Worm (Caenorhabditis elegans) whole organism, mixed stage, embryonic: ENCODE measurements around the gene T01G5.8.

Source experiments
- M03D4.4 ChIP-seq: sonication (generic microtip); optimal IDR thresholded peaks from 2 replicates; lab custom pipeline; 2017; ENCODE audit warnings: mild to moderate bottlenecking, missing genetic modification characterization, missing compliant biosample characterization
- bed-3 ChIP-seq: fragments of 200-800 bp; sonication (Bioruptor generic); optimal IDR thresholded peaks from 3 replicates; lab custom pipeline; 2018; ENCODE audit warnings: mild to moderate bottlenecking, missing genetic modification characterization, moderate library complexity, missing compliant biosample characterization
- blmp-1 ChIP-seq: fragments of 150-350 bp; optimal IDR thresholded peaks from 2 replicates; lab custom pipeline; 2014; ENCODE audit warnings: missing biosample characterization, missing genetic modification characterization
- ceh-39 ChIP-seq: fragments of 150-350 bp; optimal IDR thresholded peaks from 2 replicates; lab custom pipeline; 2014; ENCODE audit warnings: missing biosample characterization, missing genetic modification characterization
- ceh-43 ChIP-seq: fragments of 200-800 bp; sonication (Bioruptor generic); optimal IDR thresholded peaks from 2 replicates; lab custom pipeline; 2018; ENCODE audit warnings: mild to moderate bottlenecking, missing genetic modification characterization, moderate library complexity, missing compliant biosample characterization
- ceh-83 ChIP-seq: fragments of 200-800 bp; sonication (Bioruptor generic); optimal IDR thresholded peaks from 2 replicates; lab custom pipeline; 2018; ENCODE audit warnings: mild to moderate bottlenecking, missing genetic modification characterization, missing compliant biosample characterization
- ces-1 ChIP-seq: fragments of 150-350 bp; optimal IDR thresholded peaks from 2 replicates; lab custom pipeline; 2014; ENCODE audit warnings: missing biosample characterization, missing genetic modification reagents, missing genetic modification characterization
- cnd-1 ChIP-seq: fragments of 200-800 bp; sonication (Bioruptor generic); optimal IDR thresholded peaks from 2 replicates; lab custom pipeline; 2018; ENCODE audit warnings: mild to moderate bottlenecking, missing genetic modification characterization, missing compliant biosample characterization
- drap-1 ChIP-seq: fragments of 200-800 bp; sonication (Bioruptor generic); optimal IDR thresholded peaks from 3 replicates; lab custom pipeline; 2018; ENCODE audit warnings: mild to moderate bottlenecking, missing genetic modification characterization, missing compliant biosample characterization
- elt-1 ChIP-seq: sonication (generic microtip); optimal IDR thresholded peaks from 2 replicates; lab custom pipeline; 2017; ENCODE audit warnings: missing genetic modification characterization, mild to moderate bottlenecking, missing compliant biosample characterization, antibody characterized with exemption, moderate library complexity, borderline replicate concordance; ENCODE audit not compliant: insufficient read depth
- elt-3 ChIP-seq: fragments of 150-350 bp; optimal IDR thresholded peaks from 2 replicates; lab custom pipeline; 2014; ENCODE audit warnings: missing biosample characterization, missing genetic modification characterization
- flh-1 ChIP-seq: fragments of 200-800 bp; sonication (Bioruptor generic); optimal IDR thresholded peaks from 2 replicates; lab custom pipeline; 2018; ENCODE audit warnings: mild to moderate bottlenecking, missing genetic modification characterization, moderate library complexity, missing compliant biosample characterization
- ham-2 ChIP-seq: fragments of 200-800 bp; sonication (Bioruptor generic); optimal IDR thresholded peaks from 2 replicates; lab custom pipeline; 2018; ENCODE audit warnings: mild to moderate bottlenecking, missing genetic modification characterization, missing compliant biosample characterization
- hlh-1 ChIP-seq: fragments of 150-350 bp; optimal IDR thresholded peaks from 2 replicates; lab custom pipeline; 2014; ENCODE audit warnings: missing biosample characterization, missing genetic modification reagents, missing genetic modification characterization
- lin-13 ChIP-seq: fragments of 150-350 bp; optimal IDR thresholded peaks from 2 replicates; lab custom pipeline; 2014; ENCODE audit warnings: missing biosample characterization, missing genetic modification characterization
- lin-32 ChIP-seq: fragments of 200-800 bp; sonication (Bioruptor generic); optimal IDR thresholded peaks from 2 replicates; lab custom pipeline; 2018; ENCODE audit warnings: mild to moderate bottlenecking, missing genetic modification characterization, missing compliant biosample characterization
- lsy-2 ChIP-seq: fragments of 150-350 bp; optimal IDR thresholded peaks from 2 replicates; lab custom pipeline; 2014; ENCODE audit warnings: missing biosample characterization, missing genetic modification characterization
- mab-5 ChIP-seq: fragments of 150-350 bp; optimal IDR thresholded peaks from 2 replicates; lab custom pipeline; 2014; ENCODE audit warnings: missing biosample characterization, missing genetic modification characterization
- mep-1 ChIP-seq: fragments of 150-350 bp; optimal IDR thresholded peaks from 2 replicates; lab custom pipeline; 2017; ENCODE audit warnings: missing biosample characterization, missing genetic modification reagents, missing genetic modification characterization, inconsistent platforms
- mls-2 ChIP-seq: sonication (generic microtip); optimal IDR thresholded peaks from 2 replicates; lab custom pipeline; 2016; ENCODE audit warnings: mild to moderate bottlenecking, missing genetic modification characterization, moderate library complexity, missing compliant biosample characterization
- nhr-2 ChIP-seq: fragments of 150-350 bp; optimal IDR thresholded peaks from 2 replicates; lab custom pipeline; 2014; ENCODE audit warnings: missing biosample characterization, missing genetic modification characterization
- nhr-237 ChIP-seq: fragments of 150-350 bp; optimal IDR thresholded peaks from 2 replicates; lab custom pipeline; 2014; ENCODE audit warnings: missing biosample characterization, missing genetic modification characterization
- nhr-28 ChIP-seq: fragments of 150-350 bp; optimal IDR thresholded peaks from 2 replicates; lab custom pipeline; 2014; ENCODE audit warnings: missing biosample characterization, missing genetic modification characterization
- nhr-76 ChIP-seq: sonication (generic microtip); optimal IDR thresholded peaks from 2 replicates; lab custom pipeline; 2017; ENCODE audit warnings: missing biosample characterization, missing genetic modification characterization
- sem-2 ChIP-seq: fragments of 200-800 bp; sonication (Bioruptor generic); optimal IDR thresholded peaks from 2 replicates; lab custom pipeline; 2018; ENCODE audit warnings: mild to moderate bottlenecking, missing genetic modification characterization, missing compliant biosample characterization
- snpc-4 ChIP-seq: fragments of 150-350 bp; optimal IDR thresholded peaks from 2 replicates; lab custom pipeline; 2014; ENCODE audit warnings: missing biosample characterization, missing genetic modification characterization
- sptf-1 ChIP-seq: sonication (generic microtip); optimal IDR thresholded peaks from 2 replicates; lab custom pipeline; 2017; ENCODE audit warnings: mild to moderate bottlenecking, missing genetic modification characterization, moderate library complexity, missing compliant biosample characterization
- tbx-8 ChIP-seq: fragments of 200-800 bp; sonication (Bioruptor generic); optimal IDR thresholded peaks from 2 replicates; lab custom pipeline; 2018; ENCODE audit warnings: mild to moderate bottlenecking, missing genetic modification characterization, moderate library complexity, missing compliant biosample characterization
- unc-120 ChIP-seq: sonication (generic microtip); optimal IDR thresholded peaks from 2 replicates; lab custom pipeline; 2017; ENCODE audit warnings: missing genetic modification characterization, missing compliant biosample characterization; ENCODE audit not compliant: poor library complexity, severe bottlenecking
- unc-39 ChIP-seq: fragments of 150-350 bp; optimal IDR thresholded peaks from 2 replicates; lab custom pipeline; 2014; ENCODE audit warnings: missing biosample characterization, missing genetic modification characterization
- zip-8 ChIP-seq: fragments of 150-350 bp; optimal IDR thresholded peaks from 2 replicates; lab custom pipeline; 2014; ENCODE audit warnings: missing biosample characterization, missing genetic modification characterization
- ztf-11 ChIP-seq: fragments of 150-350 bp; optimal IDR thresholded peaks from 2 replicates; lab custom pipeline; 2014; ENCODE audit warnings: missing biosample characterization, missing genetic modification characterization

Gene T01G5.8

DNA sequence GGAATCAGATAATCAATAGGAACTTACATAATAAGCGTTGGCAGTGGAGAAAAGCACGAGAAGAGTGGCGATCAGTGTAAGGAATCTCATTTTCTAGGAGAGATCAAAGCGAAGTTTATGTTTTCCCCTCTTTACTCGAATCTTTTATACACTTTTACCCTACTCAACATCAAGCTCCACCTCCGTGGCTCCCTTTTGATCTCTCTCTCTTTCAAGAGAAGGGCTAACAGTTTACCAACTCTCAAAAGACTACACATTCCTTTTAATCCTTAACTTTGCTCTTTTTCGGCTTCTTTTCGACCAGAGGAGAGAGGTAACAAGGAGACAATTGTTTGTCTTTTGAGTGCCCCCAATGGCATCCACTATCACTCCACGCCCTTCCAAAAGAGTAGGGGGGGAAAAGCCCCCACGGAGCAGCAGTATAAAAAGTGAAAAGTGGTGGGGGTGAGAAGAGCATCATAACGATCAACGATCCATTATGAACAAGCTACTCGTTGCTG is 28.8 kb upstream of the T01G5.8 start, which contains the start of the genes C01G10.15 and C01G10.6:
Gene C01G10.15, minus strand, starts transcription at position 101 of the 500 bp plus-strand sequence.
Gene C01G10.6, plus strand, starts transcription at position 450 of the 500 bp plus-strand sequence.
- TF ChIP-seq M03D4.4 (tag; lab: Kevin White, UChicago) (no peak), drap-1 (GFP tag; lab: Kevin White, UChicago) (no peak)

DNA sequence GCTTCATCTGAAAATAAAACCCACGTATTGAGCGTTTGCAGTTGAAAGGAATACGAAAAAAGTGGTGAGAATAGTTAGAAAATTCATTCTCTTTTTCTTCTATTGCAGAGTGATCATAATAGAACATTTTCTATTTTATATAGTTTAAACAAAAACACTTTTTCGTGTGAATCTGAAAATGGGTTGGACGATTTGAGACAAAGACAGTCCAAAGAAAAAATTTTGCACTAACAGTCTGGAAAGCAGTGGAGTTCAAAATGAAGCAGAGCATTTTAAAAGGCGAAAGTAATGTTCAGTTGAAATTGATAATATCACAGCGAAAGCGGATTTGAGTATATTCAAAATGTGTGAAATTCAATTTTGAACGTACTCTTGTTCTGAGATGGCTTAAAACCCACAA is 27.5 kb upstream of the T01G5.8 start, which contains the start of gene C01G10.18:
Gene C01G10.18, minus strand, starts transcription at position 101 of the 400 bp plus-strand sequence.
- TF ChIP-seq lsy-2 (tag; lab: Kevin White, UChicago), result no peak
- no peak for TF ChIP-seq cnd-1 (tag; lab: Kevin White, UChicago)

DNA sequence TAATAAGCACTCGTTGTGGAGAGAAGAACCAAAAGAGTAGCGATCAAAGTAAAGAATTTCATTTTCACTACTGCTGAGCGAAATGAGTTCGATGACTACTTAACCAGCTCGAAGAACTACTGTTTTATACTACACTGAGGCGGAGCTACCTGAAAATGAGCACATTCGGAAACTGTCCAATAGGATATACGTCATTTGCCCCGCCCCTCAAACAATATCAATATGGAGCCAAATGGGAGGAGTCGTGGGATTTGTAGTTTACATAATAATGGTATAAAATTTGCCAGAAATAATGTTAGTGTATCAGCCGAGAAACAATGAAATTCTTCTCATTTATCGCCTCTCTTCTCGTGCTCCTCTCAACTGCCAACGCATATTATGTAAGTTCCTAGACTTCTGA is 26.6 kb upstream of the T01G5.8 start, which contains the start of the genes C01G10.5 and C01G10.4:
Gene C01G10.5, minus strand, starts transcription at position 101 of the 400 bp plus-strand sequence.
Gene C01G10.4, plus strand, starts transcription at position 303 of the 400 bp plus-strand sequence.
- no peak for TF ChIP-seq lsy-2 (tag; lab: Kevin White, UChicago)
- TF ChIP-seq lin-13 (tag; lab: Kevin White, UChicago), result no peak
- no peak for TF ChIP-seq ham-2 (GFP tag; lab: Kevin White, UChicago)
- no peak for TF ChIP-seq zip-8
- no peak for TF ChIP-seq nhr-28 (tag; lab: Kevin White, UChicago)
- no peak for TF ChIP-seq snpc-4 (tag; lab: Kevin White, UChicago)
- no peak for TF ChIP-seq ceh-43 (GFP tag; lab: Kevin White, UChicago)
- no peak for TF ChIP-seq tbx-8 (GFP tag; lab: Kevin White, UChicago)
- no peak for TF ChIP-seq mab-5
- TF ChIP-seq sem-2 (GFP tag; lab: Kevin White, UChicago), result no peak

DNA sequence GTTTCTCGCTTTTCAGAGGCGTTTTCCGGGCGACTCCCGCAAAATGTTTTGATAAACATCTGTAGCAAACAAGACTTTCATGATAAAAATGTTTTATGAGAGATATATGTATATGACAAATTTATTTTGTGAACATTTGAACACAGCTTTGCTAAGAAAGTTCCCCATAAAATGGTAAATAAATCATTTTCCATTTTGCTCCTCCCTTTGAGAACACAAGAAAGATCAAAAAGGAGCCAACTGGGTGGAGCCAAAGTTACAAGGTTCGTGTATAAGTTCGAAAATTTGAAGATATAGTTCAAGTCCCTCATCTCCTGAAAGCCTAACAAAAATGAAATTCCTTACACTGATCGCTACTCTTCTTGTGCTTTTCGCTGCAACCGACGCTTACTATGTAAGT is 25.6 kb upstream of the T01G5.8 start, which contains the start of gene C01G10.17:
Gene C01G10.17, plus strand, starts transcription at position 301 of the 400 bp plus-strand sequence.
- no peak for TF ChIP-seq ceh-43 (GFP tag; lab: Kevin White, UChicago)
- no peak for TF ChIP-seq snpc-4 (tag; lab: Kevin White, UChicago)
- TF ChIP-seq bed-3 (GFP tag; lab: Kevin White, UChicago), result no peak
- TF ChIP-seq elt-1 (tag; lab: Kevin White, UChicago), result no peak
- TF ChIP-seq cnd-1 (tag; lab: Kevin White, UChicago), result no peak
- TF ChIP-seq ceh-83 (GFP tag; lab: Kevin White, UChicago), result no peak
- no peak for TF ChIP-seq mab-5
- no peak for TF ChIP-seq flh-1
- TF ChIP-seq zip-8, result no peak
- TF ChIP-seq M03D4.4 (tag; lab: Kevin White, UChicago), result no peak
- TF ChIP-seq nhr-237, result no peak
- TF ChIP-seq mep-1, result no peak
- TF ChIP-seq blmp-1 (tag; lab: Kevin White, UChicago), result no peak
- TF ChIP-seq ham-2 (GFP tag; lab: Kevin White, UChicago), result no peak
- no peak for TF ChIP-seq nhr-2
- no peak for TF ChIP-seq drap-1 (GFP tag; lab: Kevin White, UChicago)

DNA sequence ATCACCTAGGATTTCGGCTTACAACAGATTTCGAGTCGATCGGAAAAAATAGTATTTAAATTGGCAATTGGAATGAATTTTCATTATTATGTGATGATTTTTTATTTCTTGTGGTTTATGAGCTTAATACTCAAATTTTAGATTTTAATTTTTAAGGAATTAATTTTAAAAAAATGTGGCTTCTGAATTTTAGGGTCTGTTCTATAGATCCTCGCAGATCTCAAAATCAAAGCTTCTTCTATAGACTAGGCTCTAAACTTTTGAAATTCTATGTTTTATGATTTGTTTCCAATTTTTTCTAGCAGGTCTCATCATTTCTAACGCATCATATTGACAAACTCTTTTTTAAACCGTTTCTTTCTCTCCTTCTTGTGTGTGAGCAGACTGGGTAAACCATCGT is 23.4 kb upstream of the T01G5.8 start, which contains the start of gene txt-12:
Gene txt-12, plus strand, starts transcription at position 301 of the 400 bp plus-strand sequence.
- TF ChIP-seq unc-120 (tag; lab: Kevin White, UChicago) (no peak), mls-2 (tag; lab: Kevin White, UChicago) (no peak), ces-1 (GFP tag; lab: Kevin White, UChicago) (no peak), mab-5 (no peak), ztf-11 (no peak), sem-2 (GFP tag; lab: Kevin White, UChicago) (no peak), hlh-1 (tag; lab: Kevin White, UChicago) (no peak), lin-32 (GFP tag; lab: Kevin White, UChicago) (no peak), cnd-1 (tag; lab: Kevin White, UChicago) (no peak), flh-1 (no peak), ceh-43 (GFP tag; lab: Kevin White, UChicago) (no peak), ceh-83 (GFP tag; lab: Kevin White, UChicago) (no peak), lsy-2 (tag; lab: Kevin White, UChicago) (no peak), M03D4.4 (tag; lab: Kevin White, UChicago) (no peak), lin-13 (tag; lab: Kevin White, UChicago) (no peak)
- TF ChIP-seq, all 35 proteins: peak for 0

DNA sequence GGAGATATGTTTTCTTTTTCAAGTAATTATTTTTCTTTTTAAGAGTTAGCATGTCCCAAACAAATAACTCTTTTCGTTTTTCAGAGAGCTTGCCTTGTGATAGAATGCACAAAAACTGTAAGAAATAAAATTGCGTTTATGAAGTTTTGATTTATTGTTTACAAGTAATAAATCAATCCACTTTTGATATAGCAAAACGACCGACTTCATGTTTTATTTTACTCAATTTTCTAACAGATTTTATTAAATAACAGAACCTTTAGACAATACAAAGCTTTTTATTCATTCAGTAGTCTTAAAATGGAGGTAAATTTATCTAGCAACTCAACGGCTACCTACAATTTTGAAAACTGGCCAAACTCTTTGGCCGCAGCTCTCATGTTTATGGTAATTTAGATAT is 21.3 kb upstream of the T01G5.8 start, which contains the start of gene srx-78:
Gene srx-78, plus strand, starts transcription at position 301 of the 400 bp plus-strand sequence.
- TF ChIP-seq cnd-1 (tag; lab: Kevin White, UChicago), result no peak
- TF ChIP-seq lin-13 (tag; lab: Kevin White, UChicago), result no peak
- TF ChIP-seq snpc-4 (tag; lab: Kevin White, UChicago), result no peak
- no peak for TF ChIP-seq nhr-76 (tag; lab: Kevin White, UChicago)
- TF ChIP-seq zip-8, result no peak
- no peak for TF ChIP-seq nhr-237
- TF ChIP-seq unc-39 (tag; lab: Kevin White, UChicago), result no peak
- no peak for TF ChIP-seq ceh-39 (tag; lab: Kevin White, UChicago)
- TF ChIP-seq sptf-1 (tag; lab: Kevin White, UChicago), result no peak
- TF ChIP-seq ceh-43 (GFP tag; lab: Kevin White, UChicago), result no peak
- no peak for TF ChIP-seq elt-3
- no peak for TF ChIP-seq flh-1
